Worm (Caenorhabditis elegans): Measurements from ENCODE around the gene F49C5.12.
A peak's percentile ranks its signal among the peaks of the same experiment; 100 is the strongest.

The F49C5.12 gene

ce11 chrII:12542594-12542997, 17.5 kb downstream of the F49C5.12 start:
- TF ChIP-seq hlh-11 (tag; optimal IDR thresholded peaks at IDR 0.05) (peak; percentile 3), lin-15B (tag; optimal IDR thresholded peaks at IDR 0.05) (no peak), zip-11 (GFP tag; IDR thresholded peaks at IDR 0.05) (no peak), rbr-2 (tag; optimal IDR thresholded peaks at IDR 0.05) (no peak), ces-1 (GFP tag; optimal IDR thresholded peaks at IDR 0.05) (no peak), vab-7 (GFP tag; IDR thresholded peaks at IDR 0.05) (no peak), tra-1 (GFP tag; IDR thresholded peaks at IDR 0.05) (peak; percentile 60; the same call in 1 of the 2 replicates), lin-1 (GFP tag; IDR thresholded peaks at IDR 0.05) (peak; percentile 49; the same call in 1 of the 2 replicates), F26F4.8 (GFP tag; conservative IDR thresholded peaks at IDR 0.05) (peak; percentile 80), R02D3.7 (tag; optimal IDR thresholded peaks at IDR 0.05) (no peak), pha-4 (GFP tag; IDR thresholded peaks at IDR 0.05) (peak; percentile 45; the same call in 1 of the 2 replicates), pha-4 (tag; optimal IDR thresholded peaks at IDR 0.05) (no peak), daf-16 (GFP tag; optimal IDR thresholded peaks at IDR 0.05) (peak; percentile 42 to 84), daf-16 (tag; optimal IDR thresholded peaks at IDR 0.05) (no peak), ZK337.2 (GFP tag; IDR thresholded peaks at IDR 0.05) (0 out of 2 replicates have a peak, but pooled peaks have one; percentile 40), dmd-8 (GFP tag; IDR thresholded peaks at IDR 0.05) (peak; percentile 62; the same call in 1 of the 2 replicates), dmd-6 (GFP tag; IDR thresholded peaks at IDR 0.05) (peak; percentile 40), gei-8 (GFP tag; optimal IDR thresholded peaks at IDR 0.05) (peak; percentile 26), hif-1 (tag; optimal IDR thresholded peaks at IDR 0.05) (no peak), zip-2 (tag; optimal IDR thresholded peaks at IDR 0.05) (peak; percentile 36), nhr-11 (tag; optimal IDR thresholded peaks at IDR 0.05) (no peak), lim-7 (GFP tag; IDR thresholded peaks at IDR 0.05) (peak; percentile 74), aha-1 (tag) (no peak), sdz-12 (GFP tag; optimal IDR thresholded peaks at IDR 0.05) (no peak), nhr-28 (tag; optimal IDR thresholded peaks at IDR 0.05) (no peak), T26A8.4 (GFP tag; IDR thresholded peaks at IDR 0.05) (no peak), F44E2.7 (GFP tag; IDR thresholded peaks at IDR 0.05) (0 out of 2 replicates have a peak, but pooled peaks have one; percentile 68), F49E8.2 (tag; optimal IDR thresholded peaks at IDR 0.05; ENCODE audit: borderline replicate concordance) (peak; percentile 4), zfp-3 (GFP tag; conservative IDR thresholded peaks at IDR 0.05) (no peak), arid-1 (GFP tag; conservative IDR thresholded peaks at IDR 0.05) (0 out of 2 replicates have a peak, but pooled peaks have one; percentile 40), lin-13 (GFP tag; optimal IDR thresholded peaks at IDR 0.05) (peak; percentile 54), nhr-48 (tag; optimal IDR thresholded peaks at IDR 0.05) (peak; percentile 9), nhr-102 (tag; optimal IDR thresholded peaks at IDR 0.05) (peak; percentile 58), ctbp-1 (GFP tag; IDR thresholded peaks at IDR 0.05) (no peak), hlh-30 (tag; optimal IDR thresholded peaks at IDR 0.05; ENCODE audit: insufficient read depth) (peak; percentile 22), Y48G9A.11 (GFP tag; IDR thresholded peaks at IDR 0.05) (0 out of 2 replicates have a peak, but pooled peaks have one; percentile 46), D1046.2 (GFP tag; IDR thresholded peaks at IDR 0.05) (0 out of 2 replicates have a peak, but pooled peaks have one; percentile 49), Y105C5A.15 (GFP tag; IDR thresholded peaks at IDR 0.05) (no peak), madf-9 (GFP tag; conservative IDR thresholded peaks at IDR 0.05) (0 out of 2 replicates have a peak, but pooled peaks have one; percentile 36), Y75B8A.6 (GFP tag; IDR thresholded peaks at IDR 0.05) (no peak; the same call in 1 of the 2 replicates), saeg-2 (GFP tag; IDR thresholded peaks at IDR 0.05) (no peak), mes-2 (tag; optimal IDR thresholded peaks at IDR 0.05; ENCODE audit: poor library complexity, severe bottlenecking) (no peak), attf-4 (tag; optimal IDR thresholded peaks at IDR 0.05) (no peak), nhr-10 (tag; optimal IDR thresholded peaks at IDR 0.05) (no peak)

All from whole organism, L4 larva.